Fruit fly (Drosophila melanogaster) whole organism, embryonic: ENCODE data around the gene CG4613.

Source experiments
- CG2875 ChIP-seq: fragments of 200-800 bp; sonication (Bioruptor generic); optimal IDR thresholded peaks from 2 replicates; lab custom pipeline; 2017; ENCODE audit warnings: missing biosample characterization, mild to moderate bottlenecking, missing genetic modification characterization, missing genetic modification reagents
- CG7745 ChIP-seq: fragments of 200-800 bp; sonication (Bioruptor generic); optimal IDR thresholded peaks from 2 replicates; lab custom pipeline; 2018; ENCODE audit warnings: missing biosample characterization, mild to moderate bottlenecking, missing genetic modification characterization, moderate library complexity

DNA sequence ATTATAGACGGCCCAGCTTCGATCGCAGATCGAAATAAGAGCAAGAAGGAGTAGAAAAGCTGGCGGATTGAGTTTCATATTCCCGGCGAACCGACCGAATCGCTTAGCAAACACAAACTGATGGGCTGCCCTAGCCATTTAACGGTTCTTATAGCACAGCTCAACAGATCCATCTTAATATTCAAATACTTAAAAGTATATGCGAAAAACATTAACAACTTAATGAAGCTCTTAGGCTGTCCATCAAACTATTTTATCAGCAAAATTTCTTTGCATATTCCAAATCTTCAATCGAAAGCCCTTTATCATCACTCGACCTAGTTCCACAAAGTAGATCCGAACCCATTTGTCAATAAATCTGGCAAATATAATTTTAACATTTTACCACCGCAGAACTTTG lies at the start of gene CG4613:
- no peak for TF ChIP-seq CG2875 (GFP tag; lab: Kevin White, UChicago)
- no peak for TF ChIP-seq CG7745
